Fruit fly (Drosophila melanogaster) whole organism, embryonic: ENCODE measurements around the gene mRpL28.

Source experiments
- Bgb ChIP-seq: fragments of 200-800 bp; sonication (Bioruptor generic); IDR thresholded peaks from 2 replicates; pipeline ENCODE4 v1.3.6; 2022; ENCODE audit warnings: missing biosample characterization, missing genetic modification characterization; ENCODE audit not compliant: partially characterized antibody
- BtbVII ChIP-seq: fragments of 200-800 bp; sonication (Bioruptor generic); optimal IDR thresholded peaks from 3 replicates; lab custom pipeline; 2017; ENCODE audit warnings: missing biosample characterization, mild to moderate bottlenecking, missing genetic modification characterization
- CG1024 ChIP-seq: fragments of 200-800 bp; sonication (Bioruptor generic); IDR thresholded peaks from 2 replicates; pipeline ENCODE4 v1.3.6; 2022; ENCODE audit warnings: missing biosample characterization, missing genetic modification characterization
- CG12299 ChIP-seq: fragments of 200-800 bp; sonication (Bioruptor generic); optimal IDR thresholded peaks from 2 replicates; lab custom pipeline; 2018; ENCODE audit warnings: missing biosample characterization, mild to moderate bottlenecking, missing genetic modification characterization
- CG13287 ChIP-seq: fragments of 200-800 bp; sonication (Bioruptor generic); IDR thresholded peaks from 2 replicates; pipeline ENCODE4 v1.3.6; 2022; ENCODE audit warnings: missing biosample characterization, missing genetic modification characterization; ENCODE audit not compliant: partially characterized antibody
- CG14860 ChIP-seq: fragments of 200-800 bp; sonication (Bioruptor generic); IDR thresholded peaks from 3 replicates; pipeline ENCODE4 v1.3.6; 2022; ENCODE audit warnings: missing biosample characterization, missing genetic modification characterization; ENCODE audit not compliant: partially characterized antibody
- CG1603 ChIP-seq: fragments of 200-800 bp; sonication (Bioruptor generic); optimal IDR thresholded peaks from 2 replicates; lab custom pipeline; 2019; ENCODE audit warnings: missing biosample characterization, mild to moderate bottlenecking, missing genetic modification characterization, moderate library complexity
- CG17829 ChIP-seq: fragments of 200-800 bp; optimal IDR thresholded peaks from 2 replicates; lab custom pipeline; 2019; ENCODE audit warnings: missing biosample characterization, mild to moderate bottlenecking, missing genetic modification characterization, moderate library complexity
- CG17912 ChIP-seq: fragments of 200-800 bp; sonication (Bioruptor generic); optimal IDR thresholded peaks from 2 replicates; lab custom pipeline; 2018; ENCODE audit warnings: missing biosample characterization, mild to moderate bottlenecking, missing genetic modification characterization
- CG1832 ChIP-seq: fragments of 200-800 bp; sonication (Bioruptor generic); optimal IDR thresholded peaks from 2 replicates; lab custom pipeline; 2017; ENCODE audit warnings: missing biosample characterization, mild to moderate bottlenecking, missing genetic modification characterization, inconsistent platforms
- CG18619 ChIP-seq: fragments of 200-800 bp; sonication (Bioruptor generic); optimal IDR thresholded peaks from 3 replicates; lab custom pipeline; 2017; ENCODE audit warnings: missing biosample characterization, mild to moderate bottlenecking, missing genetic modification characterization
- CG2116 ChIP-seq: fragments of 200-800 bp; sonication (Bioruptor generic); optimal IDR thresholded peaks from 3 replicates; lab custom pipeline; 2018; ENCODE audit warnings: missing biosample characterization, mild to moderate bottlenecking, missing genetic modification characterization
- CG2120 ChIP-seq: fragments of 200-800 bp; sonication (Bioruptor generic); optimal IDR thresholded peaks from 3 replicates; lab custom pipeline; 2016; ENCODE audit warnings: missing biosample characterization, missing genetic modification characterization
- CG2678 ChIP-seq: fragments of 200-800 bp; sonication (Bioruptor generic); optimal IDR thresholded peaks from 3 replicates; lab custom pipeline; 2019; ENCODE audit warnings: missing biosample characterization, mild to moderate bottlenecking, missing genetic modification characterization, moderate library complexity
- CG31365 ChIP-seq: fragments of 200-800 bp; sonication (Bioruptor generic); optimal IDR thresholded peaks from 2 replicates; lab custom pipeline; 2018; ENCODE audit warnings: missing biosample characterization, mild to moderate bottlenecking, missing genetic modification characterization
- CG32532 ChIP-seq: fragments of 200-800 bp; sonication (Bioruptor generic); IDR thresholded peaks from 2 replicates; pipeline ENCODE4 v1.3.6; 2022; ENCODE audit warnings: missing biosample characterization, missing genetic modification characterization
- CG34422 ChIP-seq: fragments of 200-800 bp; sonication (Bioruptor generic); IDR thresholded peaks from 3 replicates; pipeline ENCODE4 v1.3.6; 2022; ENCODE audit warnings: missing biosample characterization, missing genetic modification characterization
- CG3726 ChIP-seq: fragments of 200-800 bp; sonication (Bioruptor generic); IDR thresholded peaks from 3 replicates; pipeline ENCODE4, ENCODE4 v1.3.6; 2022; ENCODE audit warnings: missing biosample characterization, missing genetic modification characterization
- CG42726 ChIP-seq: fragments of 200-800 bp; sonication (Bioruptor generic); IDR thresholded peaks from 2 replicates; pipeline ENCODE4 v1.3.6; 2022; ENCODE audit warnings: missing biosample characterization, missing genetic modification characterization; ENCODE audit not compliant: partially characterized antibody
- CG4617 ChIP-seq: fragments of 200-800 bp; sonication (Bioruptor generic); optimal IDR thresholded peaks from 3 replicates; lab custom pipeline; 2016; ENCODE audit warnings: missing biosample characterization, missing genetic modification characterization, borderline replicate concordance
- CG5245 ChIP-seq: fragments of 200-800 bp; sonication (Bioruptor generic); optimal IDR thresholded peaks from 3 replicates; lab custom pipeline; 2016; ENCODE audit warnings: missing biosample characterization, missing genetic modification characterization
- CG7963 ChIP-seq: fragments of 200-800 bp; sonication (Bioruptor generic); IDR thresholded peaks from 3 replicates; pipeline ENCODE4 v1.3.6; 2022; ENCODE audit warnings: missing biosample characterization, missing genetic modification characterization; ENCODE audit not compliant: partially characterized antibody
- CG8924 ChIP-seq: fragments of 200-800 bp; optimal IDR thresholded peaks from 3 replicates; lab custom pipeline; 2019; ENCODE audit warnings: missing biosample characterization, mild to moderate bottlenecking, missing genetic modification characterization, moderate library complexity
- Dll ChIP-seq: fragments of 200-800 bp; sonication (Bioruptor generic); IDR thresholded peaks from 4 replicates; pipeline ENCODE4 v1.3.6; 2022; ENCODE audit warnings: missing biosample characterization, missing genetic modification characterization; ENCODE audit not compliant: partially characterized antibody
- Eip74EF ChIP-seq, 2 experiments: fragments of 200-800 bp in 1 of 2; fragments of >200 bp in 1 of 2; sonication (Bioruptor generic) in 1 of 2; optimal IDR thresholded peaks; 2 replicates each; lab custom pipeline; 2017 to 2019; ENCODE audit warnings: missing biosample characterization in 2 of 2, missing genetic modification characterization in 2 of 2, mild to moderate bottlenecking in 1 of 2, moderate library complexity in 1 of 2
- Ets65A ChIP-seq: fragments of 200-800 bp; sonication (Bioruptor generic); peaks from one replicate; lab custom pipeline; 2016; ENCODE audit warnings: missing biosample characterization, missing genetic modification characterization
- Hr51 ChIP-seq, 2 experiments: fragments of 200-800 bp; sonication (Bioruptor generic); optimal IDR thresholded peaks; 2 replicates in 1 of 2; 3 replicates in 1 of 2; lab custom pipeline; 2016 to 2018; ENCODE audit warnings: missing biosample characterization in 2 of 2, missing genetic modification characterization in 2 of 2, mild to moderate bottlenecking in 1 of 2, moderate library complexity in 1 of 2
- Lpt ChIP-seq: fragments of >200 bp; optimal IDR thresholded peaks from 2 replicates; lab custom pipeline; 2018; ENCODE audit warnings: missing biosample characterization, missing genetic modification characterization
- Med ChIP-seq: fragments of 200-800 bp; sonication (Bioruptor generic); peaks from one replicate; lab custom pipeline; 2016; ENCODE audit warnings: missing biosample characterization, missing genetic modification characterization, mild to moderate bottlenecking, inconsistent platforms, moderate library complexity
- Nf-YA ChIP-seq: fragments of 200-800 bp; sonication (Bioruptor generic); IDR thresholded peaks from 2 replicates; pipeline ENCODE4 v1.3.6; 2022; ENCODE audit warnings: missing biosample characterization, missing genetic modification characterization
- Sox102F ChIP-seq: fragments of 200-800 bp; sonication (Bioruptor generic); optimal IDR thresholded peaks from 2 replicates; lab custom pipeline; 2018; ENCODE audit warnings: missing biosample characterization, mild to moderate bottlenecking, missing genetic modification characterization, moderate library complexity
- Trl ChIP-seq, 3 experiments: fragments of >200 bp in 2 of 3; fragments of 200-800 bp in 1 of 3; sonication (Bioruptor generic) in 1 of 3; optimal IDR thresholded peaks; 2 replicates in 1 of 3; 3 replicates in 2 of 3; lab custom pipeline; 2016 to 2017; ENCODE audit warnings: missing biosample characterization in 1 of 3, missing genetic modification characterization in 1 of 3
- Xbp1 ChIP-seq: fragments of 200-800 bp; sonication (Bioruptor generic); optimal IDR thresholded peaks from 3 replicates; lab custom pipeline; 2016; ENCODE audit warnings: missing biosample characterization, mild to moderate bottlenecking, missing genetic modification characterization
- aop ChIP-seq: fragments of 200-800 bp; sonication (Bioruptor generic); IDR thresholded peaks from 2 replicates; pipeline ENCODE4 v1.3.6; 2022; ENCODE audit warnings: missing biosample characterization, missing genetic modification characterization
- cg ChIP-seq: fragments of 200-800 bp; sonication (Bioruptor generic); optimal IDR thresholded peaks from 3 replicates; lab custom pipeline; 2019; ENCODE audit warnings: missing biosample characterization, mild to moderate bottlenecking, missing genetic modification characterization, moderate library complexity
- chm ChIP-seq: fragments of 200-800 bp; sonication (Bioruptor generic); IDR thresholded peaks from 2 replicates; pipeline ENCODE4 v1.3.6; 2022; ENCODE audit warnings: missing biosample characterization, missing genetic modification characterization
- dm ChIP-seq: fragments of 200-800 bp; sonication (Bioruptor generic); optimal IDR thresholded peaks from 3 replicates; lab custom pipeline; 2016; ENCODE audit warnings: missing biosample characterization, missing genetic modification characterization
- dpn ChIP-seq, 2 experiments: fragments of 200-800 bp; sonication (Bioruptor generic); optimal IDR thresholded peaks; 3 replicates each; lab custom pipeline; 2016; ENCODE audit warnings: missing biosample characterization in 2 of 2, missing genetic modification characterization in 2 of 2
- dysf ChIP-seq: fragments of 200-800 bp; sonication (Bioruptor generic); IDR thresholded peaks from 3 replicates; pipeline ENCODE4 v1.3.6; 2022; ENCODE audit warnings: missing biosample characterization, missing genetic modification characterization
- gcm2 ChIP-seq: fragments of 200-800 bp; sonication (Bioruptor generic); optimal IDR thresholded peaks from 2 replicates; lab custom pipeline; 2016; ENCODE audit warnings: missing biosample characterization, missing genetic modification characterization
- grau ChIP-seq: fragments of 200-800 bp; optimal IDR thresholded peaks from 3 replicates; lab custom pipeline; 2019; ENCODE audit warnings: missing biosample characterization, mild to moderate bottlenecking, missing genetic modification characterization, moderate library complexity
- h ChIP-seq: fragments of >200 bp; optimal IDR thresholded peaks from 2 replicates; lab custom pipeline; 2017
- ham ChIP-seq: fragments of 200-800 bp; sonication (Bioruptor generic); IDR thresholded peaks from 2 replicates; pipeline ENCODE4 v1.3.6; 2022; ENCODE audit warnings: missing biosample characterization, missing genetic modification characterization
- ind ChIP-seq: fragments of 200-800 bp; sonication (Bioruptor generic); optimal IDR thresholded peaks from 3 replicates; lab custom pipeline; 2016; ENCODE audit warnings: missing biosample characterization, missing genetic modification characterization
- insv ChIP-seq, 2 experiments: fragments of 200-800 bp; sonication (Bioruptor generic); optimal IDR thresholded peaks; 3 replicates each; lab custom pipeline; 2016 to 2018; ENCODE audit warnings: missing biosample characterization in 2 of 2, missing genetic modification characterization in 2 of 2
- lbe ChIP-seq: fragments of 200-800 bp; sonication (Bioruptor generic); optimal IDR thresholded peaks from 2 replicates; lab custom pipeline; 2016; ENCODE audit warnings: missing biosample characterization, mild to moderate bottlenecking, missing genetic modification characterization
- pum ChIP-seq: fragments of 200-800 bp; sonication (Bioruptor generic); optimal IDR thresholded peaks from 2 replicates; lab custom pipeline; 2016; ENCODE audit warnings: missing biosample characterization, missing genetic modification characterization
- sd ChIP-seq: fragments of 200-800 bp; sonication (Bioruptor generic); optimal IDR thresholded peaks from 3 replicates; lab custom pipeline; 2018; ENCODE audit warnings: missing biosample characterization, mild to moderate bottlenecking, missing genetic modification characterization, moderate library complexity

mRpL28 gene

DNA sequence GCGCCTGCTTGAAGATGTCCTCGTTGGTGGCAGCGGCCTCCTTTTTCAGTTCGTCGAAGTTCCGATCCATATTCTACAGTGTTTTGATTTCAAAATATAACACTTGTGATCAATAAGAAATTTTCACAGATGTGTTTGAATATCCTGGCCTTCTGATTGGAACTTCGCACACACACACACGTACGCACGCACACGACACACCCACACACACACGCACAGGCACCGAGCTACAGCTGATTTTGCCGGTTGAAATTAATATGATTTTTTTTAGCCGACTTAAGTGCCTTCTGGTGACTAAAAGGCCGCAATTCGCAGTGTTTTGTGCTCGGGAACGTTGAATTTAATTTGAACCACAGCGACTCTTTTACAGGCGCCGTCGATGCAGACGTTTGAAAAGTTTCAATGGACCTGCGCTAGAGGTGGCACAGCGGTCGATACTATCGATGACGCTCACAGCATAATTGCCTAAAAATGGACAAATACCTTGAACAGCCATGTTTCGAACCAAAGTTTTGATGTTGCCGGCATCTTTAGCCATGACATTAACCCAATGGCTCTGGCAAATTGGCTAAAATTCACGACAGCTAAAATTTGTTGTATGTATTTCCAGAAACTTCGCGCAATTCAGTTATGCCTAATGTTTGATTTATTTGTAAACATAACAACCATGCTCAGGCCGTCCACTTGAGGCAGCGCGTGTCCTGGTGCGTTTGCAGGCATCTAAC, 35.7 kb downstream of the mRpL28 start, which contains the start of gene Rtnl1 (continued):
- TF ChIP-seq Ets65A (peak; percentile 42), CG4617 (GFP tag; lab: Kevin White, UChicago) (peak; percentile 81), BtbVII (no peak), pum (GFP tag; lab: Kevin White, UChicago) (peak; percentile 19), CG14860 (GFP tag; lab: Robert Waterston, UW) (peak; percentile 79), CG12299 (tag; lab: Kevin White, UChicago) (peak; percentile 19), dm (peak; percentile 40), sd (tag; lab: Kevin White, UChicago) (peak; percentile 88), CG17912 (GFP tag; lab: Kevin White, UChicago) (no peak), ham (GFP tag; lab: Robert Waterston, UW) (no peak), h (no peak), CG42726 (GFP tag; lab: Robert Waterston, UW) (peak; percentile 95), Sox102F (GFP tag; lab: Kevin White, UChicago) (no peak), chm (GFP tag; lab: Robert Waterston, UW) (peak; percentile 48; the same call in 1 of the 2 replicates), CG31365 (tag; lab: Kevin White, UChicago) (peak; percentile 47), CG2116 (GFP tag; lab: Kevin White, UChicago) (peak; percentile 73), lbe (GFP tag; lab: Kevin White, UChicago) (no peak), CG3726 (GFP tag; lab: Robert Waterston, UW) (no peak), CG7963 (GFP tag; lab: Robert Waterston, UW) (peak; percentile 88; the same call in 2 of the 3 replicates), CG1603 (peak; percentile 88), gcm2 (GFP tag; lab: Kevin White, UChicago) (peak; percentile 37), Eip74EF (GFP tag; optimal IDR thresholded peaks at IDR 0.05; lab: Kevin White, UChicago) (peak in 1 of 2 experiments; percentile 1), CG2678 (tag; lab: Kevin White, UChicago) (no peak), Bgb (peak; percentile 95), CG32532 (GFP tag; lab: Robert Waterston, UW) (peak; percentile 47; the same call in 1 of the 2 replicates), grau (peak; percentile 37), Hr51 (GFP tag; optimal IDR thresholded peaks at IDR 0.05; lab: Kevin White, UChicago) (peak; percentile 3 to 15), CG1832 (GFP tag; lab: Kevin White, UChicago) (no peak), Trl (optimal IDR thresholded peaks at IDR 0.05; lab: Kevin White, UChicago) (no peak), Trl (GFP tag; optimal IDR thresholded peaks at IDR 0.05; lab: Kevin White, UChicago) (peak; percentile 22), ind (GFP tag; lab: Kevin White, UChicago) (peak; percentile 11), CG34422 (peak; percentile 49; the same call in 2 of the 3 replicates), CG8924 (peak; percentile 20), dysf (GFP tag; lab: Robert Waterston, UW) (0 out of 3 replicates have a peak, but pooled peaks have one; percentile 12), CG17829 (tag; lab: Kevin White, UChicago) (peak; percentile 68), CG5245 (GFP tag; lab: Kevin White, UChicago) (no peak), CG13287 (GFP tag; lab: Robert Waterston, UW) (peak; percentile 97), aop (GFP tag; lab: Robert Waterston, UW) (no peak), dpn (GFP tag; optimal IDR thresholded peaks at IDR 0.05; lab: Kevin White, UChicago) (peak; percentile 42 to 52), insv (GFP tag; optimal IDR thresholded peaks at IDR 0.05; lab: Kevin White, UChicago) (peak; percentile 87 to 98), cg (GFP tag; lab: Kevin White, UChicago) (peak; percentile 95), Xbp1 (GFP tag; lab: Kevin White, UChicago) (peak; percentile 52), CG18619 (no peak), Med (GFP tag; lab: Kevin White, UChicago) (peak; percentile 91), Nf-YA (GFP tag; lab: Robert Waterston, UW) (no peak), CG1024 (no peak), CG2120 (GFP tag; lab: Kevin White, UChicago) (peak; percentile 47), Dll (GFP tag; lab: Robert Waterston, UW) (peak; percentile 91), Lpt (GFP tag; lab: Kevin White, UChicago) (no peak)
